Worm (Caenorhabditis elegans) whole organism, young adult: ENCODE results near the gene lin-54.

Source experiments
- B0261.1 ChIP-seq: sonication (generic microtip); optimal IDR thresholded peaks from 2 replicates; lab custom pipeline; 2016; ENCODE audit warnings: mild to moderate bottlenecking, missing genetic modification characterization, moderate library complexity, missing compliant biosample characterization
- C06A6.2 ChIP-seq: fragments of 200-800 bp; sonication (Bioruptor generic); conservative IDR thresholded peaks from 2 replicates; pipeline ENCODE4 v1.3.6; 2022; ENCODE audit warnings: missing genetic modification characterization, missing compliant biosample characterization
- F10E7.11 ChIP-seq: sonication (generic microtip); optimal IDR thresholded peaks from 2 replicates; lab custom pipeline; 2017; ENCODE audit warnings: mild to moderate bottlenecking, missing genetic modification characterization, moderate library complexity, missing compliant biosample characterization
- F49E8.2 ChIP-seq: sonication (generic microtip); optimal IDR thresholded peaks from 3 replicates; lab custom pipeline; 2017; ENCODE audit warnings: missing genetic modification characterization, mild to moderate bottlenecking, missing compliant biosample characterization, antibody characterized with exemption, moderate library complexity; ENCODE audit not compliant: insufficient read depth
- T07F8.4 ChIP-seq: sonication (generic microtip); optimal IDR thresholded peaks from 2 replicates; lab custom pipeline; 2016; ENCODE audit warnings: mild to moderate bottlenecking, missing genetic modification characterization, moderate library complexity, missing compliant biosample characterization
- Y79H2A.3 ChIP-seq: fragments of 200-800 bp; sonication (Bioruptor generic); conservative IDR thresholded peaks from 2 replicates; pipeline ENCODE4 v1.3.6; 2022; ENCODE audit warnings: missing genetic modification reagents, missing genetic modification characterization, missing compliant biosample characterization
- ama-1 ChIP-seq, 3 experiments: fragments of 150-350 bp in 1 of 3; sonication (generic microtip) in 2 of 3; optimal IDR thresholded peaks; 2 replicates each; lab custom pipeline; 2014 to 2018; ENCODE audit warnings: missing biosample characterization in 2 of 3, missing genetic modification characterization in 2 of 3, missing genetic modification reagents in 2 of 3
- athp-1 ChIP-seq: sonication (generic microtip); optimal IDR thresholded peaks from 2 replicates; lab custom pipeline; 2017; ENCODE audit warnings: mild to moderate bottlenecking, missing genetic modification characterization, missing compliant biosample characterization
- attf-3 ChIP-seq: fragments of 200-800 bp; sonication (Bioruptor generic); conservative IDR thresholded peaks from 2 replicates; pipeline ENCODE4 v1.3.6; 2022; ENCODE audit warnings: missing genetic modification reagents, missing genetic modification characterization, missing compliant biosample characterization
- attf-5 ChIP-seq: fragments of 200-800 bp; sonication (Bioruptor generic); optimal IDR thresholded peaks from 2 replicates; lab custom pipeline; 2018; ENCODE audit warnings: mild to moderate bottlenecking, missing genetic modification characterization, missing compliant biosample characterization
- ceh-79 ChIP-seq: sonication (generic microtip); optimal IDR thresholded peaks from 2 replicates; lab custom pipeline; 2017; ENCODE audit warnings: mild to moderate bottlenecking, missing genetic modification characterization, missing compliant biosample characterization
- ceh-91 ChIP-seq: fragments of 200-800 bp; sonication (Bioruptor generic); IDR thresholded peaks from 2 replicates; pipeline ENCODE4 v1.3.6; 2022; ENCODE audit warnings: missing genetic modification reagents, missing genetic modification characterization, missing compliant biosample characterization
- dpff-1 ChIP-seq: sonication (generic microtip); optimal IDR thresholded peaks from 2 replicates; lab custom pipeline; 2017; ENCODE audit warnings: mild to moderate bottlenecking, missing genetic modification characterization, missing compliant biosample characterization
- efl-1 ChIP-seq: fragments of 150-350 bp; optimal IDR thresholded peaks from 2 replicates; lab custom pipeline; 2014; ENCODE audit warnings: missing biosample characterization, missing genetic modification reagents, missing genetic modification characterization
- egl-18 ChIP-seq: fragments of 200-800 bp; sonication (Bioruptor generic); IDR thresholded peaks from 2 replicates; pipeline ENCODE4 v1.3.6; 2022; ENCODE audit warnings: missing genetic modification reagents, missing genetic modification characterization, missing compliant biosample characterization
- egl-44 ChIP-seq: fragments of 200-800 bp; sonication (Bioruptor generic); IDR thresholded peaks from 2 replicates; pipeline ENCODE4 v1.3.6; 2022; ENCODE audit warnings: missing genetic modification reagents, missing genetic modification characterization, missing compliant biosample characterization
- hsf-1 ChIP-seq: fragments of 200-800 bp; sonication (Bioruptor generic); IDR thresholded peaks from 2 replicates; pipeline ENCODE4 v1.3.6; 2022; ENCODE audit warnings: missing genetic modification reagents, missing genetic modification characterization, missing compliant biosample characterization
- lag-1 ChIP-seq: fragments of 200-800 bp; sonication (Bioruptor generic); IDR thresholded peaks from 2 replicates; pipeline ENCODE4 v1.3.6; 2022; ENCODE audit warnings: missing genetic modification reagents, missing genetic modification characterization, missing compliant biosample characterization
- let-526 ChIP-seq: fragments of 200-800 bp; sonication (Bioruptor generic); IDR thresholded peaks from 2 replicates; pipeline ENCODE4 v1.3.6; 2022; ENCODE audit warnings: missing genetic modification reagents, missing genetic modification characterization, missing compliant biosample characterization
- let-607 ChIP-seq, 2 experiments: fragments of 200-800 bp in 1 of 2; sonication (Bioruptor generic) in 1 of 2; sonication (generic microtip) in 1 of 2; optimal IDR thresholded peaks; 2 replicates each; lab custom pipeline; 2016 to 2018; ENCODE audit warnings: mild to moderate bottlenecking in 2 of 2, missing compliant biosample characterization in 2 of 2, missing genetic modification characterization in 2 of 2, moderate library complexity in 2 of 2, missing genotype in 1 of 2
- lin-26 ChIP-seq: fragments of 200-800 bp; sonication (Bioruptor generic); IDR thresholded peaks from 2 replicates; pipeline ENCODE4 v1.3.6; 2022; ENCODE audit warnings: missing genetic modification reagents, missing genetic modification characterization, missing compliant biosample characterization
- lin-35 ChIP-seq, 3 experiments: fragments of 150-350 bp in 2 of 3; sonication (generic microtip) in 1 of 3; optimal IDR thresholded peaks; 2 replicates each; lab custom pipeline; 2014 to 2018; ENCODE audit warnings: missing biosample characterization in 3 of 3, missing genetic modification characterization in 3 of 3, missing genetic modification reagents in 3 of 3
- lir-1 ChIP-seq: fragments of 200-800 bp; sonication (Bioruptor generic); conservative IDR thresholded peaks from 2 replicates; pipeline ENCODE4 v1.3.6; 2022; ENCODE audit warnings: missing genetic modification reagents, missing genetic modification characterization, missing compliant biosample characterization
- lsl-1 ChIP-seq: fragments of 200-800 bp; sonication (Bioruptor generic); optimal IDR thresholded peaks from 2 replicates; lab custom pipeline; 2018; ENCODE audit warnings: mild to moderate bottlenecking, missing genetic modification characterization, moderate library complexity, missing compliant biosample characterization
- lsy-27 ChIP-seq: sonication (generic microtip); optimal IDR thresholded peaks from 2 replicates; lab custom pipeline; 2017; ENCODE audit warnings: missing genetic modification characterization, mild to moderate bottlenecking, missing compliant biosample characterization, antibody characterized with exemption, missing genotype, borderline replicate concordance; ENCODE audit not compliant: insufficient read depth
- madf-3 ChIP-seq: fragments of 200-800 bp; sonication (Bioruptor generic); IDR thresholded peaks from 2 replicates; pipeline ENCODE4 v1.3.6; 2022; ENCODE audit warnings: missing genetic modification reagents, missing genetic modification characterization, missing compliant biosample characterization
- madf-6 ChIP-seq: fragments of 200-800 bp; sonication (Bioruptor generic); IDR thresholded peaks from 2 replicates; pipeline ENCODE4 v1.3.6; 2022; ENCODE audit warnings: missing genetic modification reagents, missing genetic modification characterization, missing compliant biosample characterization
- mes-4 ChIP-seq: sonication (generic microtip); optimal IDR thresholded peaks from 2 replicates; lab custom pipeline; 2016; ENCODE audit warnings: missing genotype, missing genetic modification characterization, missing compliant biosample characterization
- nfya-2 ChIP-seq: fragments of 200-800 bp; sonication (Bioruptor generic); IDR thresholded peaks from 2 replicates; pipeline ENCODE4 v1.3.6; 2022; ENCODE audit warnings: missing genetic modification reagents, missing genetic modification characterization, missing compliant biosample characterization
- nhr-80 ChIP-seq: sonication (generic microtip); optimal IDR thresholded peaks from 2 replicates; lab custom pipeline; 2016; ENCODE audit warnings: missing genetic modification characterization, missing compliant biosample characterization
- nhr-90 ChIP-seq: sonication (generic microtip); optimal IDR thresholded peaks from 2 replicates; lab custom pipeline; 2016; ENCODE audit warnings: missing genotype, mild to moderate bottlenecking, missing genetic modification characterization, missing compliant biosample characterization
- pbrm-1 ChIP-seq: fragments of 200-800 bp; sonication (Bioruptor generic); IDR thresholded peaks from 2 replicates; pipeline ENCODE4 v1.3.6; 2022; ENCODE audit warnings: missing genetic modification reagents, missing genetic modification characterization, missing compliant biosample characterization
- pha-4 ChIP-seq: fragments of 150-350 bp; sonication (generic microtip); optimal IDR thresholded peaks from 2 replicates; lab custom pipeline; 2014; ENCODE audit warnings: missing biosample characterization, missing genetic modification reagents, missing genetic modification characterization
- repo-1 ChIP-seq: sonication (generic microtip); optimal IDR thresholded peaks from 2 replicates; lab custom pipeline; 2017; ENCODE audit warnings: mild to moderate bottlenecking, missing genetic modification characterization, missing compliant biosample characterization
- snpc-3.4 ChIP-seq: sonication (generic microtip); optimal IDR thresholded peaks from 2 replicates; lab custom pipeline; 2017; ENCODE audit warnings: missing genetic modification characterization, mild to moderate bottlenecking, missing compliant biosample characterization, antibody characterized with exemption, moderate library complexity, missing genotype, missing genetic modification reagents
- sptf-2 ChIP-seq: fragments of 200-800 bp; sonication (Bioruptor generic); optimal IDR thresholded peaks from 2 replicates; lab custom pipeline; 2018; ENCODE audit warnings: mild to moderate bottlenecking, missing genetic modification characterization, missing compliant biosample characterization
- xnd-1 ChIP-seq: sonication (generic microtip); optimal IDR thresholded peaks from 2 replicates; lab custom pipeline; 2016; ENCODE audit warnings: missing genotype, missing genetic modification reagents, missing genetic modification characterization, missing compliant biosample characterization
- ztf-18 ChIP-seq: sonication (generic microtip); optimal IDR thresholded peaks from 2 replicates; lab custom pipeline; 2016; ENCODE audit warnings: missing genotype, mild to moderate bottlenecking, missing genetic modification characterization, missing compliant biosample characterization
- ztf-26 ChIP-seq: sonication (generic microtip); optimal IDR thresholded peaks from 2 replicates; lab custom pipeline; 2017; ENCODE audit warnings: missing genetic modification characterization, missing compliant biosample characterization
- ztf-28 ChIP-seq: fragments of 200-800 bp; sonication (Bioruptor generic); IDR thresholded peaks from 2 replicates; pipeline ENCODE4 v1.3.6; 2022; ENCODE audit warnings: missing genetic modification reagents, missing genetic modification characterization, missing compliant biosample characterization
- ztf-3 ChIP-seq: fragments of 200-800 bp; sonication (Bioruptor generic); optimal IDR thresholded peaks from 2 replicates; lab custom pipeline; 2018; ENCODE audit warnings: mild to moderate bottlenecking, missing genetic modification characterization, missing compliant biosample characterization

The lin-54 gene

ce11 chrIV:13238943-13239861, 1.6 kb upstream of the lin-54 start, which contains the start of gene tag-115 (continued):
- TF ChIP-seq athp-1 (tag; lab: Kevin White, UChicago) (peak; percentile 18), ama-1 (optimal IDR thresholded peaks at IDR 0.05; lab: Kevin White, UChicago) (peak; percentile 23), ama-1 (GFP tag; optimal IDR thresholded peaks at IDR 0.05; lab: Kevin White, UChicago) (peak; percentile 86 to 94), lsl-1 (peak; percentile 66), lin-26 (GFP tag; lab: Robert Waterston, UW) (peak; percentile 85), C06A6.2 (GFP tag; lab: Robert Waterston, UW) (no peak), lag-1 (GFP tag; lab: Robert Waterston, UW) (no peak), F10E7.11 (peak; percentile 19), efl-1 (peak; percentile 6), lir-1 (GFP tag; lab: Robert Waterston, UW) (no peak), hsf-1 (peak; percentile 69; the same call in 1 of the 2 replicates), nhr-90 (tag; lab: Kevin White, UChicago) (peak; percentile 1), madf-3 (GFP tag; lab: Robert Waterston, UW) (peak; percentile 70), pbrm-1 (GFP tag; lab: Robert Waterston, UW) (peak; percentile 73), ztf-26 (tag; lab: Kevin White, UChicago) (no peak), egl-18 (GFP tag; lab: Robert Waterston, UW) (no peak), mes-4 (tag; lab: Kevin White, UChicago) (peak; percentile 49), T07F8.4 (tag; lab: Kevin White, UChicago) (no peak), ztf-18 (tag; lab: Kevin White, UChicago) (peak; percentile 16), B0261.1 (tag; lab: Kevin White, UChicago) (peak; percentile 21), ztf-3 (no peak), lsy-27 (tag; lab: Kevin White, UChicago) (no peak), ceh-91 (GFP tag; lab: Robert Waterston, UW) (peak; percentile 26; the same call in 1 of the 2 replicates), xnd-1 (tag; lab: Kevin White, UChicago) (peak; percentile 54), dpff-1 (no peak), repo-1 (tag; lab: Kevin White, UChicago) (peak; percentile 65), let-607 (tag; optimal IDR thresholded peaks at IDR 0.05; lab: Kevin White, UChicago) (peak in 1 of 2 experiments; percentile 69), ztf-28 (no peak), nhr-80 (tag; lab: Kevin White, UChicago) (no peak), sptf-2 (GFP tag; lab: Kevin White, UChicago) (no peak), F49E8.2 (peak; percentile 93), let-526 (GFP tag; lab: Robert Waterston, UW) (no peak), egl-44 (GFP tag; lab: Robert Waterston, UW) (no peak), attf-5 (peak; percentile 5), attf-3 (GFP tag; lab: Robert Waterston, UW) (no peak), snpc-3.4 (tag; lab: Kevin White, UChicago) (peak; percentile 66), pha-4 (no peak), nfya-2 (GFP tag; lab: Robert Waterston, UW) (no peak), madf-6 (GFP tag; lab: Robert Waterston, UW) (peak; percentile 80), lin-35 (GFP tag; optimal IDR thresholded peaks at IDR 0.05; lab: Kevin White, UChicago) (peak in 1 of 3 experiments; percentile 79), Y79H2A.3 (no peak), ceh-79 (tag; lab: Kevin White, UChicago) (no peak)
